Worm (Caenorhabditis elegans): Measurements from ENCODE around the gene str-10.

DNA sequence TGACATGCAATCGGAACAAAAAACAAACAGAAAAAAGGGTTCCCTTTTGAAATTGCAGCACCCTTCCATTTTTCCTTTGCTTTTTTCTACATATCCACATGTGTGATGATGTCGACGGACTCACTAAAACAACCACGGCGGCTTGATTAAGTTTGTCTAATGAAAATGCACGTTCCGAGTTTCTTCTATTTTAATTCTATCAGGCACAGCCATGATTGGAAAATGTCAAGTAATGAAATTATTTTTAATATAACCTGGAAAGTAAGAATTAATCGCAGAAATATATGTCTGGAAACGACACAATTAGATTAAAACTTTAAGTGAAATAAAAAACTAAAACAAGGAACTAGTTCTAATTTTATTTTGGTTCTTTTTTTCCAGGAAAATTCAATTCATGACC, 48.6 kb upstream of the str-10 start:
- TF ChIP-seq him-1 (tag; optimal IDR thresholded peaks at IDR 0.05): no peak
- TF ChIP-seq dao-5 (tag; optimal IDR thresholded peaks at IDR 0.05): no peak

Data from whole organism, L4/young adult.